Fruit fly (Drosophila melanogaster): ENCODE measurements around the gene Aplip1.

The Aplip1 gene

DNA sequence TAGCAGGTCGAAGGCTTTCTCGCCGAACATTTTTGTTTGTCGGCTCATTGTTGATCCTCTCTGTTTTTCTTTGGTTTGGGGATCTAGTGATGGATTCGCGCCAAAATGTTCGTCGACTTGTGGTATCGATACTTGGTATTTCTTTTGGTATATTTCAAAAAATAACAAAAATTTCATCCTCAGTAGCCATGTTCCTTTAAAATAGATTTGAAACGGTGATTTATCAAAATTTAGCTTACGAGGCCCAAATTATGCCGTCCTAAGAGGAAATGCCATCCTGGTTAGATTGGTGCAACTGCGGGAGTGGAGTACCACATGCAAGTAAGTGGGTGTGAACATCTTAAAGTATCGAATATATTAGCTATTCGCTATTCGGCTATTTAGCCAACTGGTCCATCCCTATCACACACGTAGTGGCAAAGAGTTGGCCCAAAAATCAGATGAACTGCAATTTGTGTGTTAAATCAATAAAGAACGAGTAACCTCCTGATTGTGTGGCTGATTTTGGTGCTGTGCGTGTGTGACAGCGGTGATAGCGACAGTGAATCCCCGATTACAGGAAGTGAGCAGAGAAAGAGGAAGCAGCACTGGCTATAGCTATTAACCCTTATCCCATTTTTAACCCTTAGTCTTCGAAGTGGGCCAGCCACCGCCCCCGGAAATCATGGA lies 51.6 kb downstream of the Aplip1 start, which contains the start of the genes Psf1 and Sac1 (continued):
- TF ChIP-seq cg (GFP tag; optimal IDR thresholded peaks at IDR 0.05) (no peak), en (GFP tag; optimal IDR thresholded peaks at IDR 0.05) (no peak), jing (GFP tag; optimal IDR thresholded peaks at IDR 0.05) (no peak), sens (GFP tag) (peak; percentile 87), ranshi (GFP tag; IDR thresholded peaks at IDR 0.05) (no peak), CG11398 (GFP tag; optimal IDR thresholded peaks at IDR 0.05) (no peak), usp (GFP tag; optimal IDR thresholded peaks at IDR 0.05) (no peak), ash1 (GFP tag; optimal IDR thresholded peaks at IDR 0.05) (no peak), CG7372 (GFP tag; IDR thresholded peaks at IDR 0.05) (no peak), wor (GFP tag; IDR thresholded peaks at IDR 0.05) (no peak), CG11456 (GFP tag; IDR thresholded peaks at IDR 0.05) (peak; percentile 34; the same call in 1 of the 3 replicates), az2 (GFP tag; optimal IDR thresholded peaks at IDR 0.05) (no peak), CG12155 (GFP tag; optimal IDR thresholded peaks at IDR 0.05) (peak; percentile 70), CG4854 (GFP tag; optimal IDR thresholded peaks at IDR 0.05) (no peak), p53 (GFP tag; optimal IDR thresholded peaks at IDR 0.05) (peak; percentile 17), CG6854 (GFP tag; optimal IDR thresholded peaks at IDR 0.05) (no peak), lbe (GFP tag; optimal IDR thresholded peaks at IDR 0.05) (no peak), CTCF (GFP tag; optimal IDR thresholded peaks at IDR 0.05) (no peak), CG3995 (GFP tag; optimal IDR thresholded peaks at IDR 0.05) (peak; percentile 88), Dll (GFP tag; IDR thresholded peaks at IDR 0.05; ENCODE audit: partially characterized antibody) (peak; percentile 95), CG6791 (GFP tag; IDR thresholded peaks at IDR 0.05; ENCODE audit: partially characterized antibody) (peak; percentile 76), aop (GFP tag; IDR thresholded peaks at IDR 0.05) (no peak), mld (GFP tag; IDR thresholded peaks at IDR 0.05; ENCODE audit: partially characterized antibody) (peak; percentile 54; the same call in 1 of the 3 replicates), toy (GFP tag; IDR thresholded peaks at IDR 0.05) (no peak), ftz-f1 (GFP tag; optimal IDR thresholded peaks at IDR 0.05) (no peak), ara (GFP tag; IDR thresholded peaks at IDR 0.05) (no peak), CG32772 (GFP tag; IDR thresholded peaks at IDR 0.05) (no peak), Usf (GFP tag; optimal IDR thresholded peaks at IDR 0.05) (no peak), CG33213 (GFP tag; optimal IDR thresholded peaks at IDR 0.05) (peak; percentile 39), CG5953 (GFP tag; IDR thresholded peaks at IDR 0.05) (no peak), CG9215 (GFP tag; IDR thresholded peaks at IDR 0.05) (peak; percentile 51), chinmo (GFP tag; IDR thresholded peaks at IDR 0.05; ENCODE audit: partially characterized antibody) (no peak), Nf-YA (GFP tag; IDR thresholded peaks at IDR 0.05) (peak; percentile 13; the same call in 1 of the 2 replicates), CG12071 (GFP tag; optimal IDR thresholded peaks at IDR 0.05) (no peak), br (optimal IDR thresholded peaks at IDR 0.05) (no peak), CG2889 (GFP tag; IDR thresholded peaks at IDR 0.05) (no peak), CG10543 (GFP tag; optimal IDR thresholded peaks at IDR 0.05) (no peak), exex (tag; optimal IDR thresholded peaks at IDR 0.05) (no peak), ham (GFP tag; IDR thresholded peaks at IDR 0.05) (no peak), CG10366 (GFP tag; IDR thresholded peaks at IDR 0.05) (peak; percentile 44; the same call in 1 of the 2 replicates), Blimp-1 (GFP tag; optimal IDR thresholded peaks at IDR 0.05) (no peak), luna (GFP tag; optimal IDR thresholded peaks at IDR 0.05) (no peak), Kr (GFP tag; optimal IDR thresholded peaks at IDR 0.05) (no peak), CG8388 (GFP tag; optimal IDR thresholded peaks at IDR 0.05) (peak; percentile 4), pros (GFP tag; optimal IDR thresholded peaks at IDR 0.05) (no peak), GATAe (GFP tag; conservative IDR thresholded peaks at IDR 0.05) (no peak), CG2712 (tag; optimal IDR thresholded peaks at IDR 0.05) (no peak), shn (GFP tag; optimal IDR thresholded peaks at IDR 0.05) (peak; percentile 62), CG10654 (GFP tag; optimal IDR thresholded peaks at IDR 0.05) (peak; percentile 48), CHES-1-like (GFP tag; optimal IDR thresholded peaks at IDR 0.05) (peak; percentile 66), CG11696 (GFP tag; IDR thresholded peaks at IDR 0.05) (no peak), Sry-β (GFP tag; optimal IDR thresholded peaks at IDR 0.05) (peak; percentile 81)

Data from whole organism, embryonic.